Worm (Caenorhabditis elegans): ENCODE measurements around the gene xnd-1.

Gene xnd-1

DNA sequence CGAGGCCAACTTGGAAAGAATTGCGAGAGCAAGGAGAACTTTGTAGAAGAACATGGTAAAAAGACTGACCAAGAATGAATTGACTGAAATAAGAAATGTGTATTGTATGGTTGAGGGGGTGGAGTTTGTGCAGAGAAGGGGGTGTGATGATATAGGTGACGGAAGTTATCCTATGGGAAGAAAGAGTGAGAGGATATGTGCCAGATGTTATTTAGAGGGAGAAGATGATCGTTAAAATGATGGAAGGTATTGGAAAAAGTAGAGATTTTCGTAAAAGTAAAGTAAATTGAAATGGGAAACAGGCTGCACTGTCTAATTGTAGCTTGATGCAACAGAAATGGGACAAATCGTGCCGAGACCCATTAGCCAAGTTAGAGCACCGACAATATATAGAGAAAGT, 52.7 kb downstream of the xnd-1 start, which contains the start of gene sdz-21 (continued):
- no peak for TF ChIP-seq hsf-1 (GFP tag; IDR thresholded peaks at IDR 0.05)
